Worm (Caenorhabditis elegans) whole organism, L1 larva: ENCODE measurements around the gene letm-1.

Source experiments
- C04F5.9 ChIP-seq: sonication (generic microtip); optimal IDR thresholded peaks from 2 replicates; lab custom pipeline; 2016; ENCODE audit warnings: missing genetic modification characterization, missing compliant biosample characterization
- C16A3.4 ChIP-seq: fragments of 150-350 bp; optimal IDR thresholded peaks from 2 replicates; lab custom pipeline; 2014; ENCODE audit warnings: missing biosample characterization, missing genetic modification characterization
- C34B4.2 ChIP-seq: sonication (generic microtip); optimal IDR thresholded peaks from 2 replicates; lab custom pipeline; 2017; ENCODE audit warnings: mild to moderate bottlenecking, missing genetic modification characterization, missing compliant biosample characterization
- F16B12.6 ChIP-seq: fragments of 150-350 bp; optimal IDR thresholded peaks from 2 replicates; lab custom pipeline; 2014; ENCODE audit warnings: missing biosample characterization, missing genetic modification characterization
- Y116A8C.19 ChIP-seq: sonication (generic microtip); optimal IDR thresholded peaks from 2 replicates; lab custom pipeline; 2016; ENCODE audit warnings: missing compliant biosample characterization, missing genetic modification characterization, borderline replicate concordance
- aha-1 ChIP-seq: fragments of 150-350 bp; optimal IDR thresholded peaks from 2 replicates; lab custom pipeline; 2014; ENCODE audit warnings: missing biosample characterization, missing genetic modification characterization
- aly-2 ChIP-seq: fragments of 150-350 bp; optimal IDR thresholded peaks from 2 replicates; lab custom pipeline; 2014; ENCODE audit warnings: missing biosample characterization, missing genetic modification characterization
- ama-1 ChIP-seq: fragments of 150-350 bp; optimal IDR thresholded peaks from 2 replicates; lab custom pipeline; 2014
- ceh-8 ChIP-seq: fragments of 200-800 bp; sonication (Bioruptor generic); optimal IDR thresholded peaks from 2 replicates; lab custom pipeline; 2018; ENCODE audit warnings: mild to moderate bottlenecking, missing genetic modification characterization, moderate library complexity, missing compliant biosample characterization
- ceh-82 ChIP-seq, 3 experiments: fragments of 150-350 bp in 1 of 3; sonication (generic microtip) in 2 of 3; optimal IDR thresholded peaks; 2 replicates each; lab custom pipeline; 2014 to 2017; ENCODE audit warnings: missing biosample characterization in 3 of 3, missing genetic modification characterization in 3 of 3
- ces-1 ChIP-seq: fragments of 150-350 bp; optimal IDR thresholded peaks from 2 replicates; lab custom pipeline; 2014; ENCODE audit warnings: missing biosample characterization, missing genetic modification reagents, missing genetic modification characterization
- dpl-1 ChIP-seq, 3 experiments: fragments of 150-350 bp in 2 of 3; sonication (generic microtip) in 1 of 3; optimal IDR thresholded peaks; 2 replicates each; lab custom pipeline; 2014 to 2017; ENCODE audit warnings: missing biosample characterization in 3 of 3, missing genetic modification characterization in 3 of 3, missing genetic modification reagents in 3 of 3
- dsc-1 ChIP-seq: sonication (generic microtip); optimal IDR thresholded peaks from 2 replicates; lab custom pipeline; 2016; ENCODE audit warnings: mild to moderate bottlenecking, missing genetic modification characterization, missing compliant biosample characterization
- efl-1 ChIP-seq, 4 experiments: fragments of 150-350 bp; optimal IDR thresholded peaks in 3 of 4; peaks in 1 of 4; 1 replicate in 1 of 4; 2 replicates in 3 of 4; lab custom pipeline; 2014; ENCODE audit warnings: missing biosample characterization in 2 of 4, missing genetic modification characterization in 2 of 4, missing genetic modification reagents in 2 of 4
- efl-3 ChIP-seq: fragments of 200-800 bp; sonication (Bioruptor generic); optimal IDR thresholded peaks from 2 replicates; lab custom pipeline; 2018; ENCODE audit warnings: mild to moderate bottlenecking, missing genetic modification characterization, missing compliant biosample characterization
- egl-13 ChIP-seq: sonication (generic microtip); optimal IDR thresholded peaks from 2 replicates; lab custom pipeline; 2016; ENCODE audit warnings: missing genotype, missing genetic modification reagents, missing genetic modification characterization, missing compliant biosample characterization
- egl-27 ChIP-seq, 2 experiments: fragments of 150-350 bp in 1 of 2; sonication (generic microtip); optimal IDR thresholded peaks; 3 replicates each; lab custom pipeline; 2017 to 2018; ENCODE audit warnings: missing biosample characterization in 2 of 2, missing genetic modification characterization in 2 of 2, missing genetic modification reagents in 2 of 2
- elt-2 ChIP-seq: sonication (generic microtip); optimal IDR thresholded peaks from 2 replicates; lab custom pipeline; 2016; ENCODE audit warnings: missing genetic modification characterization, mild to moderate bottlenecking, inconsistent platforms, missing compliant biosample characterization, missing genetic modification reagents
- elt-3 ChIP-seq, 6 experiments: fragments of 150-350 bp in 1 of 6; sonication (generic microtip); optimal IDR thresholded peaks; 2 replicates each; lab custom pipeline; 2017 to 2018; ENCODE audit warnings: missing biosample characterization in 6 of 6, missing genetic modification characterization in 6 of 6, inconsistent platforms in 1 of 6
- fos-1 ChIP-seq: fragments of 150-350 bp; optimal IDR thresholded peaks from 2 replicates; lab custom pipeline; 2014; ENCODE audit warnings: missing biosample characterization, missing genetic modification characterization
- hlh-4 ChIP-seq: sonication (generic microtip); optimal IDR thresholded peaks from 2 replicates; lab custom pipeline; 2016; ENCODE audit warnings: mild to moderate bottlenecking, missing genetic modification characterization, missing compliant biosample characterization
- hpl-2 ChIP-seq: fragments of 150-350 bp; optimal IDR thresholded peaks from 2 replicates; lab custom pipeline; 2014; ENCODE audit warnings: missing biosample characterization, missing genetic modification reagents, missing genetic modification characterization
- irx-1 ChIP-seq: sonication (generic microtip); optimal IDR thresholded peaks from 2 replicates; lab custom pipeline; 2016; ENCODE audit warnings: missing genetic modification characterization, missing compliant biosample characterization
- isw-1 ChIP-seq: fragments of 200-800 bp; sonication (Bioruptor generic); IDR thresholded peaks from 2 replicates; pipeline ENCODE4 v1.3.6; 2022; ENCODE audit warnings: missing genetic modification characterization, missing compliant biosample characterization
- lin-14 ChIP-seq: fragments of 200-800 bp; sonication (Bioruptor generic); optimal IDR thresholded peaks from 2 replicates; lab custom pipeline; 2018; ENCODE audit warnings: mild to moderate bottlenecking, missing genetic modification characterization, moderate library complexity, missing compliant biosample characterization
- lin-15B ChIP-seq: fragments of 150-350 bp; sonication (generic microtip); optimal IDR thresholded peaks from 3 replicates; lab custom pipeline; 2014; ENCODE audit warnings: missing biosample characterization, missing genetic modification characterization
- lir-3 ChIP-seq: sonication (generic microtip); optimal IDR thresholded peaks from 2 replicates; lab custom pipeline; 2016; ENCODE audit warnings: mild to moderate bottlenecking, missing genetic modification characterization, moderate library complexity, missing compliant biosample characterization; ENCODE audit not compliant: poor library complexity
- mab-9 ChIP-seq: fragments of 200-800 bp; sonication (Bioruptor generic); IDR thresholded peaks from 2 replicates; pipeline ENCODE4 v1.3.6; 2022; ENCODE audit warnings: missing genetic modification reagents, missing genetic modification characterization, missing compliant biosample characterization
- mdl-1 ChIP-seq, 2 experiments: fragments of 150-350 bp; optimal IDR thresholded peaks; 2 replicates each; lab custom pipeline; 2014 to 2017; ENCODE audit warnings: missing biosample characterization in 2 of 2, missing genetic modification characterization in 2 of 2, inconsistent platforms in 1 of 2
- mep-1 ChIP-seq: fragments of 150-350 bp; optimal IDR thresholded peaks from 2 replicates; lab custom pipeline; 2014; ENCODE audit warnings: missing biosample characterization, missing genetic modification characterization
- nhr-20 ChIP-seq: sonication (generic microtip); optimal IDR thresholded peaks from 2 replicates; lab custom pipeline; 2016; ENCODE audit warnings: mild to moderate bottlenecking, missing genetic modification characterization, missing compliant biosample characterization
- nhr-28 ChIP-seq: fragments of 150-350 bp; optimal IDR thresholded peaks from 2 replicates; lab custom pipeline; 2014; ENCODE audit warnings: missing biosample characterization, missing genetic modification characterization
- nhr-85 ChIP-seq: sonication (generic microtip); peaks from one replicate; lab custom pipeline; 2016; ENCODE audit warnings: missing genetic modification characterization, inconsistent platforms, missing compliant biosample characterization
- pax-3 ChIP-seq: fragments of 200-800 bp; sonication (Bioruptor generic); optimal IDR thresholded peaks from 2 replicates; lab custom pipeline; 2018; ENCODE audit warnings: mild to moderate bottlenecking, missing genetic modification characterization, moderate library complexity, missing compliant biosample characterization
- pqm-1 ChIP-seq: sonication (generic microtip); optimal IDR thresholded peaks from 3 replicates; lab custom pipeline; 2017; ENCODE audit warnings: missing biosample characterization, missing genetic modification characterization
- skn-1 ChIP-seq: fragments of 150-350 bp; optimal IDR thresholded peaks from 2 replicates; lab custom pipeline; 2014; ENCODE audit warnings: missing biosample characterization, missing genetic modification characterization
- snu-23 ChIP-seq: sonication (generic microtip); optimal IDR thresholded peaks from 2 replicates; lab custom pipeline; 2016; ENCODE audit warnings: missing genetic modification characterization, missing compliant biosample characterization
- sptf-1 ChIP-seq: fragments of 150-350 bp; optimal IDR thresholded peaks from 2 replicates; lab custom pipeline; 2014; ENCODE audit warnings: missing biosample characterization, missing genetic modification characterization
- sup-37 ChIP-seq: fragments of 200-800 bp; sonication (Bioruptor generic); optimal IDR thresholded peaks from 2 replicates; lab custom pipeline; 2018; ENCODE audit warnings: mild to moderate bottlenecking, missing genetic modification characterization, missing compliant biosample characterization
- swsn-7 ChIP-seq: sonication (generic microtip); optimal IDR thresholded peaks from 2 replicates; lab custom pipeline; 2016; ENCODE audit warnings: missing genetic modification characterization, missing compliant biosample characterization
- tbx-2 ChIP-seq: sonication (generic microtip); optimal IDR thresholded peaks from 2 replicates; lab custom pipeline; 2016; ENCODE audit warnings: missing genetic modification characterization, missing compliant biosample characterization
- tlp-1 ChIP-seq: fragments of 150-350 bp; optimal IDR thresholded peaks from 2 replicates; lab custom pipeline; 2014; ENCODE audit warnings: missing biosample characterization, missing genetic modification characterization
- unc-30 ChIP-seq: sonication (generic microtip); optimal IDR thresholded peaks from 2 replicates; lab custom pipeline; 2017; ENCODE audit warnings: missing biosample characterization, missing genetic modification characterization
- unc-86 ChIP-seq: sonication (generic microtip); optimal IDR thresholded peaks from 2 replicates; lab custom pipeline; 2016; ENCODE audit warnings: missing genetic modification characterization, missing compliant biosample characterization
- vab-15 ChIP-seq: sonication (generic microtip); optimal IDR thresholded peaks from 2 replicates; lab custom pipeline; 2017; ENCODE audit warnings: missing genotype, mild to moderate bottlenecking, missing genetic modification characterization, missing compliant biosample characterization
- xbp-1 ChIP-seq: sonication (generic microtip); optimal IDR thresholded peaks from 2 replicates; lab custom pipeline; 2016; ENCODE audit warnings: missing genetic modification characterization, missing compliant biosample characterization
- zip-4 ChIP-seq: fragments of 200-800 bp; sonication (Bioruptor generic); optimal IDR thresholded peaks from 2 replicates; lab custom pipeline; 2018; ENCODE audit warnings: mild to moderate bottlenecking, missing genetic modification characterization, moderate library complexity, missing compliant biosample characterization

The letm-1 gene

DNA sequence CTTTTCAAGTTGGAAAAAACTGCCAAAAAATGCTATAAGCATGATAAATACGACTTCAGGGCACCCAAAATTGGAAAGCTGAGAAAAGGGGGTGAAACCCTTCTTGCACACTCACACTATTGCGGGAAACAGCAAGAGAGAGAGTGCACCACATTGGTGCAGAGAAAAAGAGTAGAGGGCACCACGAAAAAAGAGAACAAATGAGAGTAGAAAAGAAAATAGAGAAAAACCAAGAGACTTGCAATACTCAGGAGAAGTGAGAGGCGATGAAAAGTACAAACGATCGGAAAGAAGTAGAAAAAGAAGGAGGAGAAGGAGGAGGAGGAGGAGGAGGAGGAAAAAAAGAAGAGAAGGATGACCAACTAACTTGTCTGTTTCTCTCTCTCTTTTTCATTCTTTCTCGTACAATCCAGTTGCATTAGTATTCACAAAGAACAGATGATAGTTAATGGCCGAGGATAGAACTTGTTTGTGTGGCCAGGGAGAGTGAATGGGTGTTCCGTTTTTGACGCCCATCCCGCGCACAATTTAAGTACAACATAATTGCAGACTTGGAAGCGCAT, 5.8 kb upstream of the letm-1 start (continued):
- TF ChIP-seq dpl-1 (GFP tag; optimal IDR thresholded peaks at IDR 0.05; lab: Kevin White, UChicago) (peak; percentile 42 to 51 (median 46)), unc-86 (peak; percentile 47), elt-3 (tag; optimal IDR thresholded peaks at IDR 0.05; lab: Kevin White, UChicago) (no peak), nhr-85 (peak; percentile 89), ama-1 (lab: Kevin White, UChicago) (peak; percentile 28), nhr-28 (tag; lab: Kevin White, UChicago) (no peak), mdl-1 (tag; optimal IDR thresholded peaks at IDR 0.05; lab: Kevin White, UChicago) (peak in 1 of 2 experiments; percentile 73), hlh-4 (tag; lab: Kevin White, UChicago) (no peak), swsn-7 (tag; lab: Kevin White, UChicago) (peak; percentile 50), lin-15B (tag; lab: Kevin White, UChicago) (peak; percentile 19), hpl-2 (GFP tag; lab: Kevin White, UChicago) (no peak), pqm-1 (no peak), lin-14 (GFP tag; lab: Kevin White, UChicago) (peak; percentile 94), ceh-82 (tag; optimal IDR thresholded peaks at IDR 0.05; lab: Kevin White, UChicago) (peak; percentile 20 to 59 (median 50)), dsc-1 (tag; lab: Kevin White, UChicago) (peak; percentile 16), unc-30 (tag; lab: Kevin White, UChicago) (no peak), mab-9 (GFP tag; lab: Robert Waterston, UW) (no peak), aha-1 (tag; lab: Kevin White, UChicago) (no peak), ces-1 (no peak), elt-2 (tag; lab: Kevin White, UChicago) (peak; percentile 1), snu-23 (peak; percentile 62), ceh-8 (GFP tag; lab: Kevin White, UChicago) (peak; percentile 80), fos-1 (tag; lab: Kevin White, UChicago) (peak; percentile 76), egl-13 (peak; percentile 34), nhr-20 (tag; lab: Kevin White, UChicago) (peak; percentile 64), vab-15 (tag; lab: Kevin White, UChicago) (no peak), tbx-2 (tag; lab: Kevin White, UChicago) (peak; percentile 27), irx-1 (no peak), pax-3 (tag; lab: Kevin White, UChicago) (peak; percentile 71), isw-1 (GFP tag; lab: Robert Waterston, UW) (peak; percentile 29; the same call in 1 of the 2 replicates), sptf-1 (tag; lab: Kevin White, UChicago) (no peak), efl-3 (no peak)

DNA sequence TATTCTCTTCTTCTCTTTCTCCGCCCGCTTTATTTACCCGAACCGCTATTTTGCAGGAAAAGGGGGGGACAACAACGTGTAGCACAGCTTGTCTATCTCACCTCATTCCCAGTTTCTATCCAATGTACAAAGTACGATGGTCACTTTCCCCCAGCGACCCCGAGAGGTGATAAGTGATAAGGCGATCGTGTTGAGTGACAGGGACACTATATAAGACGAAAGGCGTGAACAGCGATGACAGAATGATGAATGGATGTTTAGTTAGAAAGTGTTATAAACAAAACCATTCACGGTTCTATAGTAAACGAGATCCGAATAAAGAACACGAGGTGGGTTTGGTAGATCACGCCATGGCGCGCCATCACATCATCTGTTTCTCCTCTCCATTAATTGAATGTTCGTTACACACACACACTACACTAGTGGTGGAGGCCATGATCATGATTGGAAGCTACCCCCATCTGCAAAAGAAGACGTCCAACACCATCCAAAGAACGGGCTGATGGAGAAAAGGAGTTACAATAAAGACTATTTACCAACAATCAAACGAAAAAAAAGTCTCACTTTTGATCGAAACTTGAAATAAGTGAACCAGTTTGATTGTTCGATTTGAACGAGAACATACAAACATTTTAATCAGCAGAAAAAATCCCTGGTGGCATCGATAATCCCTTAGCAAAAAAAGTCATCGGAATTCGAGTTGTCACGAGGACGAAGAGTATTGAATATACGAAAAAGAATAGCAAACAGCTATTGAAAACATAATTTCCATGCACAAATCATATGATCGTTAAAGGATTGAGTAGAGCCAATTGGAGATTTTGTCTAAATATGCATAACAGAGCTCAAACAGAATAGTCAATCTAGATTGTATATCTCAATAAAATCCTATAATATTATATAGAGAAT, 4.5 kb upstream of the letm-1 start:
- TF ChIP-seq C34B4.2, result no peak
- peak; percentile 29 to 67 for TF ChIP-seq mdl-1 (tag; optimal IDR thresholded peaks at IDR 0.05; lab: Kevin White, UChicago)
- TF ChIP-seq skn-1 (tag; lab: Kevin White, UChicago), result no peak
- TF ChIP-seq zip-4, result no peak
- TF ChIP-seq xbp-1 (tag; lab: Kevin White, UChicago), result peak; percentile 11
- no peak for TF ChIP-seq tlp-1 (tag; lab: Kevin White, UChicago)
- no peak for TF ChIP-seq unc-86
- TF ChIP-seq elt-2 (tag; lab: Kevin White, UChicago), result peak; percentile 80
- no peak for TF ChIP-seq nhr-28 (tag; lab: Kevin White, UChicago)
- TF ChIP-seq aly-2 (tag; lab: Kevin White, UChicago), result no peak
- TF ChIP-seq C16A3.4 (tag; lab: Kevin White, UChicago), result peak; percentile 25
- TF ChIP-seq mep-1 (tag; lab: Kevin White, UChicago), result peak; percentile 37
- peak; percentile 86 for TF ChIP-seq ama-1 (lab: Kevin White, UChicago)
- no peak for TF ChIP-seq sptf-1 (tag; lab: Kevin White, UChicago)
- TF ChIP-seq nhr-85, result peak; percentile 96
- peak in 1 of 2 experiments; percentile 27 for TF ChIP-seq efl-1 (optimal IDR thresholded peaks at IDR 0.05; lab: Kevin White, UChicago)
- peak in 1 of 2 experiments; percentile 58 for TF ChIP-seq efl-1 (GFP tag; optimal IDR thresholded peaks at IDR 0.05 in 1 of 2; lab: Kevin White, UChicago)
- peak; percentile 19 for TF ChIP-seq lir-3 (tag; lab: Kevin White, UChicago)
- TF ChIP-seq F16B12.6 (tag; lab: Kevin White, UChicago), result no peak
- TF ChIP-seq dsc-1 (tag; lab: Kevin White, UChicago), result peak; percentile 51
- TF ChIP-seq Y116A8C.19 (tag; lab: Kevin White, UChicago), result no peak
- TF ChIP-seq lin-15B (tag; lab: Kevin White, UChicago), result no peak
- TF ChIP-seq unc-30 (tag; lab: Kevin White, UChicago), result no peak
- TF ChIP-seq C04F5.9 (tag; lab: Kevin White, UChicago), result no peak
- no peak for TF ChIP-seq egl-27 (tag; optimal IDR thresholded peaks at IDR 0.05; lab: Kevin White, UChicago)
- peak; percentile 23 for TF ChIP-seq fos-1 (tag; lab: Kevin White, UChicago)
- peak; percentile 82 for TF ChIP-seq lin-14 (GFP tag; lab: Kevin White, UChicago)
- TF ChIP-seq sup-37 (GFP tag; lab: Kevin White, UChicago), result no peak
